Fruit fly (Drosophila melanogaster) whole organism, embryonic: ENCODE data around the gene mag.

Experiments used
- Atf-2 ChIP-seq: fragments of 200-800 bp; sonication (Bioruptor generic); optimal IDR thresholded peaks from 2 replicates; lab custom pipeline; 2016; ENCODE audit warnings: missing biosample characterization, missing genetic modification characterization
- Atf6 ChIP-seq: fragments of 200-800 bp; sonication (Bioruptor generic); IDR thresholded peaks from 2 replicates; pipeline ENCODE4 v1.3.6; 2022; ENCODE audit warnings: missing biosample characterization, missing genetic modification characterization
- B-H1 ChIP-seq: fragments of 200-800 bp; sonication (Bioruptor generic); IDR thresholded peaks from 3 replicates; pipeline ENCODE4 v1.3.6; 2022; ENCODE audit warnings: missing biosample characterization, missing genetic modification characterization
- B-H2 ChIP-seq: fragments of 200-800 bp; sonication (Bioruptor generic); optimal IDR thresholded peaks from 2 replicates; lab custom pipeline; 2018; ENCODE audit warnings: missing biosample characterization, mild to moderate bottlenecking, missing genetic modification characterization
- BtbVII ChIP-seq: fragments of 200-800 bp; sonication (Bioruptor generic); optimal IDR thresholded peaks from 3 replicates; lab custom pipeline; 2017; ENCODE audit warnings: missing biosample characterization, mild to moderate bottlenecking, missing genetic modification characterization
- CG11093 ChIP-seq: fragments of 200-800 bp; sonication (Bioruptor generic); IDR thresholded peaks from 3 replicates; pipeline ENCODE4 v1.3.6; 2022; ENCODE audit warnings: missing biosample characterization, missing genetic modification characterization
- CG11504 ChIP-seq: fragments of 200-800 bp; sonication (Bioruptor generic); optimal IDR thresholded peaks from 3 replicates; lab custom pipeline; 2019; ENCODE audit warnings: missing biosample characterization, mild to moderate bottlenecking, missing genetic modification characterization, moderate library complexity
- CG12659 ChIP-seq: fragments of 200-800 bp; sonication (Bioruptor generic); optimal IDR thresholded peaks from 3 replicates; lab custom pipeline; 2017; ENCODE audit warnings: mild to moderate bottlenecking, missing biosample characterization, missing genetic modification reagents, missing genetic modification characterization
- CG13296 ChIP-seq: fragments of 200-800 bp; sonication (Bioruptor generic); optimal IDR thresholded peaks from 3 replicates; lab custom pipeline; 2018; ENCODE audit warnings: missing biosample characterization, mild to moderate bottlenecking, missing genetic modification characterization
- CG14441 ChIP-seq: fragments of 200-800 bp; sonication (Bioruptor generic); IDR thresholded peaks from 2 replicates; pipeline ENCODE4 v1.3.6; 2022; ENCODE audit warnings: missing biosample characterization, missing genetic modification characterization
- CG17186 ChIP-seq: fragments of 200-800 bp; sonication (Bioruptor generic); optimal IDR thresholded peaks from 3 replicates; lab custom pipeline; 2017; ENCODE audit warnings: missing biosample characterization, missing genetic modification reagents, missing genetic modification characterization
- CG1792 ChIP-seq: fragments of 200-800 bp; sonication (Bioruptor generic); optimal IDR thresholded peaks from 2 replicates; lab custom pipeline; 2016; ENCODE audit warnings: missing biosample characterization, missing genetic modification characterization
- CG2202 ChIP-seq: fragments of 200-800 bp; sonication (Bioruptor generic); optimal IDR thresholded peaks from 2 replicates; lab custom pipeline; 2018; ENCODE audit warnings: missing biosample characterization, mild to moderate bottlenecking, missing genetic modification characterization
- CG31365 ChIP-seq: fragments of 200-800 bp; sonication (Bioruptor generic); optimal IDR thresholded peaks from 2 replicates; lab custom pipeline; 2018; ENCODE audit warnings: missing biosample characterization, mild to moderate bottlenecking, missing genetic modification characterization
- CG3163 ChIP-seq: fragments of 200-800 bp; sonication (Bioruptor generic); optimal IDR thresholded peaks from 3 replicates; lab custom pipeline; 2016; ENCODE audit warnings: missing biosample characterization, missing genetic modification characterization
- CG34224 ChIP-seq: fragments of 200-800 bp; sonication (Bioruptor generic); IDR thresholded peaks from 3 replicates; pipeline ENCODE4 v1.3.6; 2022; ENCODE audit warnings: missing biosample characterization, missing genetic modification characterization; ENCODE audit not compliant: partially characterized antibody
- CG4328 ChIP-seq: fragments of 200-800 bp; sonication (Bioruptor generic); optimal IDR thresholded peaks from 3 replicates; lab custom pipeline; 2017; ENCODE audit warnings: missing biosample characterization, missing genetic modification reagents, missing genetic modification characterization
- CG6272 ChIP-seq: fragments of 200-800 bp; sonication (Bioruptor generic); IDR thresholded peaks from 2 replicates; pipeline ENCODE4 v1.3.6; 2022; ENCODE audit warnings: missing biosample characterization, missing genetic modification characterization
- CG6765 ChIP-seq: fragments of 200-800 bp; sonication (Bioruptor generic); optimal IDR thresholded peaks from 3 replicates; lab custom pipeline; 2017; ENCODE audit warnings: missing biosample characterization, mild to moderate bottlenecking, missing genetic modification characterization
- CG6854 ChIP-seq: fragments of 200-800 bp; sonication (Bioruptor generic); optimal IDR thresholded peaks from 3 replicates; lab custom pipeline; 2017; ENCODE audit warnings: missing biosample characterization, mild to moderate bottlenecking, missing genetic modification characterization
- CG7987 ChIP-seq: fragments of 200-800 bp; sonication (Bioruptor generic); optimal IDR thresholded peaks from 2 replicates; lab custom pipeline; 2018; ENCODE audit warnings: missing biosample characterization, mild to moderate bottlenecking, missing genetic modification characterization, moderate library complexity
- CG8290 ChIP-seq, 3 experiments: fragments of 200-800 bp; sonication (Bioruptor generic); optimal IDR thresholded peaks; 2 replicates each; lab custom pipeline; 2016 to 2019; ENCODE audit warnings: missing biosample characterization in 3 of 3, missing genetic modification characterization in 3 of 3, mild to moderate bottlenecking in 2 of 3, moderate library complexity in 1 of 3
- CG8359 ChIP-seq: fragments of 200-800 bp; sonication (Bioruptor generic); optimal IDR thresholded peaks from 2 replicates; lab custom pipeline; 2017; ENCODE audit warnings: missing biosample characterization, mild to moderate bottlenecking, missing genetic modification characterization, borderline replicate concordance
- CG8924 ChIP-seq: fragments of 200-800 bp; optimal IDR thresholded peaks from 3 replicates; lab custom pipeline; 2019; ENCODE audit warnings: missing biosample characterization, mild to moderate bottlenecking, missing genetic modification characterization, moderate library complexity
- CG9817 ChIP-seq: fragments of 200-800 bp; sonication (Bioruptor generic); optimal IDR thresholded peaks from 2 replicates; lab custom pipeline; 2018; ENCODE audit warnings: missing biosample characterization, mild to moderate bottlenecking, missing genetic modification characterization, moderate library complexity
- CrebB ChIP-seq: fragments of 200-800 bp; sonication (Bioruptor generic); optimal IDR thresholded peaks from 3 replicates; lab custom pipeline; 2018; ENCODE audit warnings: missing biosample characterization, mild to moderate bottlenecking, missing genetic modification characterization
- D19B ChIP-seq: fragments of 200-800 bp; sonication (Bioruptor generic); optimal IDR thresholded peaks from 2 replicates; lab custom pipeline; 2017; ENCODE audit warnings: missing biosample characterization, mild to moderate bottlenecking, missing genetic modification characterization
- Dek ChIP-seq: fragments of 200-800 bp; sonication (Bioruptor generic); optimal IDR thresholded peaks from 3 replicates; lab custom pipeline; 2019; ENCODE audit warnings: missing biosample characterization, mild to moderate bottlenecking, missing genetic modification characterization, moderate library complexity
- E2f1 ChIP-seq: fragments of 200-800 bp; sonication (Bioruptor generic); IDR thresholded peaks from 2 replicates; pipeline ENCODE4 v1.3.6; 2022; ENCODE audit warnings: missing biosample characterization, missing genetic modification characterization
- HmgZ ChIP-seq: fragments of 200-800 bp; sonication (Bioruptor generic); optimal IDR thresholded peaks from 2 replicates; lab custom pipeline; 2018; ENCODE audit warnings: missing biosample characterization, mild to moderate bottlenecking, missing genetic modification characterization
- Meics ChIP-seq: fragments of 200-800 bp; sonication (Bioruptor generic); optimal IDR thresholded peaks from 2 replicates; lab custom pipeline; 2017; ENCODE audit warnings: missing biosample characterization, mild to moderate bottlenecking, missing genetic modification characterization
- Neu2 ChIP-seq: fragments of 200-800 bp; sonication (Bioruptor generic); optimal IDR thresholded peaks from 3 replicates; lab custom pipeline; 2016; ENCODE audit warnings: missing biosample characterization, missing genetic modification characterization, borderline replicate concordance
- Nf-YA ChIP-seq: fragments of 200-800 bp; sonication (Bioruptor generic); IDR thresholded peaks from 2 replicates; pipeline ENCODE4 v1.3.6; 2022; ENCODE audit warnings: missing biosample characterization, missing genetic modification characterization
- PHDP ChIP-seq: fragments of 200-800 bp; sonication (Bioruptor generic); optimal IDR thresholded peaks from 3 replicates; lab custom pipeline; 2018; ENCODE audit warnings: missing biosample characterization, mild to moderate bottlenecking, missing genetic modification characterization, moderate library complexity
- Sin3A ChIP-seq: fragments of >200 bp; optimal IDR thresholded peaks from 2 replicates; lab custom pipeline; 2018
- Sry-β ChIP-seq: fragments of 200-800 bp; sonication (Bioruptor generic); optimal IDR thresholded peaks from 2 replicates; lab custom pipeline; 2018; ENCODE audit warnings: missing biosample characterization, mild to moderate bottlenecking, missing genetic modification characterization, moderate library complexity
- YL-1 ChIP-seq: fragments of 200-800 bp; sonication (Bioruptor generic); optimal IDR thresholded peaks from 3 replicates; lab custom pipeline; 2017; ENCODE audit warnings: missing biosample characterization, mild to moderate bottlenecking, missing genetic modification characterization
- ase ChIP-seq: fragments of 200-800 bp; sonication (Bioruptor generic); IDR thresholded peaks from 3 replicates; pipeline ENCODE4 v1.3.6; 2022; ENCODE audit warnings: missing biosample characterization, missing genetic modification characterization
- cg ChIP-seq: fragments of 200-800 bp; sonication (Bioruptor generic); optimal IDR thresholded peaks from 3 replicates; lab custom pipeline; 2019; ENCODE audit warnings: missing biosample characterization, mild to moderate bottlenecking, missing genetic modification characterization, moderate library complexity
- croc ChIP-seq: fragments of 200-800 bp; sonication (Bioruptor generic); conservative IDR thresholded peaks from 3 replicates; pipeline ENCODE4 v1.3.6; 2022; ENCODE audit warnings: missing biosample characterization, missing genetic modification characterization
- dimm ChIP-seq: fragments of 200-800 bp; sonication (Bioruptor generic); IDR thresholded peaks from 2 replicates; pipeline ENCODE4 v1.3.6; 2022; ENCODE audit warnings: missing biosample characterization, missing genetic modification characterization
- eyg ChIP-seq: fragments of 200-800 bp; sonication (Bioruptor generic); optimal IDR thresholded peaks from 3 replicates; lab custom pipeline; 2016; ENCODE audit warnings: missing biosample characterization, missing genetic modification characterization
- fd3F ChIP-seq: fragments of 200-800 bp; sonication (Bioruptor generic); optimal IDR thresholded peaks from 2 replicates; lab custom pipeline; 2018; ENCODE audit warnings: missing biosample characterization, mild to moderate bottlenecking, missing genetic modification characterization, moderate library complexity
- fru ChIP-seq: fragments of >200 bp; optimal IDR thresholded peaks from 2 replicates; lab custom pipeline; 2017
- nerfin-1 ChIP-seq: fragments of 200-800 bp; sonication (Bioruptor generic); optimal IDR thresholded peaks from 3 replicates; lab custom pipeline; 2019; ENCODE audit warnings: missing biosample characterization, mild to moderate bottlenecking, missing genetic modification characterization, moderate library complexity
- pum ChIP-seq: fragments of 200-800 bp; sonication (Bioruptor generic); optimal IDR thresholded peaks from 2 replicates; lab custom pipeline; 2016; ENCODE audit warnings: missing biosample characterization, missing genetic modification characterization
- schlank ChIP-seq: fragments of 200-800 bp; sonication (Bioruptor generic); optimal IDR thresholded peaks from 2 replicates; lab custom pipeline; 2018; ENCODE audit warnings: missing biosample characterization, mild to moderate bottlenecking, missing genetic modification characterization
- slou ChIP-seq: fragments of 200-800 bp; sonication (Bioruptor generic); optimal IDR thresholded peaks from 3 replicates; lab custom pipeline; 2016; ENCODE audit warnings: missing biosample characterization, missing genetic modification characterization
- sqz ChIP-seq: fragments of 200-800 bp; sonication (Bioruptor generic); optimal IDR thresholded peaks from 3 replicates; lab custom pipeline; 2018; ENCODE audit warnings: missing biosample characterization, mild to moderate bottlenecking, missing genetic modification characterization
- tap ChIP-seq: fragments of 200-800 bp; optimal IDR thresholded peaks from 3 replicates; lab custom pipeline; 2019; ENCODE audit warnings: missing biosample characterization, mild to moderate bottlenecking, missing genetic modification characterization, moderate library complexity
- tup ChIP-seq: fragments of 200-800 bp; sonication (Bioruptor generic); optimal IDR thresholded peaks from 2 replicates; lab custom pipeline; 2016; ENCODE audit warnings: missing biosample characterization, mild to moderate bottlenecking, missing genetic modification characterization, moderate library complexity

The mag gene

DNA sequence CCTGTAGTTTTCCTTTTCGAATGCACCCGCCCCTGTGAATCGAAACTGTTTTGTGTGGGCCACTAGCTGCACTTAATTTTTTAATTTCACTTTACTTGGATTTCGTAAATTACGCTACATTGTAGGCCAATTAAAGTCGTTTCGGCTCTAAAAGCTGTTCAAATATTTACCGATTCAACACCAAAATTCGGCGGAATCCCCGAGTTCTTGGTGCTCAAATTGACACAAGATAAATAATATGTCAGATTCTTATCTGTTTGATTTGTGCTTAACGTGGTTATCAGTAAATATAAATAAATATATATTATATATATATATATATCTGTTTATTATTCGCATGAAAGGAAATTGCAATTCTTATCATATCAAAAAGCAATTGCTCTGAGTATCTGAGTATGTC lies 12.5 kb upstream of the mag start (continued):
- TF ChIP-seq tap (peak; percentile 42), CG7987 (GFP tag; lab: Kevin White, UChicago) (peak; percentile 82), CG6272 (no peak), CG6765 (peak; percentile 69), Meics (GFP tag; lab: Kevin White, UChicago) (peak; percentile 48), CG14441 (GFP tag; lab: Robert Waterston, UW) (no peak), E2f1 (GFP tag; lab: Robert Waterston, UW) (no peak), PHDP (tag; lab: Kevin White, UChicago) (peak; percentile 69), CG3163 (no peak), B-H2 (peak; percentile 30), schlank (tag; lab: Kevin White, UChicago) (peak; percentile 63), tup (GFP tag; lab: Kevin White, UChicago) (no peak), dimm (GFP tag; lab: Robert Waterston, UW) (no peak), fru (lab: Kevin White, UChicago) (no peak), CG12659 (peak; percentile 23), CG11093 (GFP tag; lab: Robert Waterston, UW) (no peak), CG31365 (tag; lab: Kevin White, UChicago) (peak; percentile 36), Neu2 (GFP tag; lab: Kevin White, UChicago) (no peak), CG11504 (peak; percentile 17), HmgZ (no peak), Sin3A (no peak), fd3F (GFP tag; lab: Kevin White, UChicago) (peak; percentile 61), CG4328 (GFP tag; lab: Kevin White, UChicago) (peak; percentile 6), Atf-2 (no peak), Nf-YA (GFP tag; lab: Robert Waterston, UW) (no peak), slou (no peak), BtbVII (GFP tag; lab: Kevin White, UChicago) (peak; percentile 82), eyg (GFP tag; lab: Kevin White, UChicago) (no peak), sqz (GFP tag; lab: Kevin White, UChicago) (no peak), CG8359 (peak; percentile 36), CG8290 (GFP tag; optimal IDR thresholded peaks at IDR 0.05; lab: Kevin White, UChicago) (no peak), CG8290 (tag; optimal IDR thresholded peaks at IDR 0.05; lab: Kevin White, UChicago) (peak in 1 of 2 experiments; percentile 72), Sry-β (peak; percentile 15), croc (GFP tag; lab: Robert Waterston, UW) (no peak), Atf6 (GFP tag; lab: Robert Waterston, UW) (no peak), Dek (tag; lab: Kevin White, UChicago) (peak; percentile 30), B-H1 (no peak), CG6854 (peak; percentile 74), CG2202 (tag; lab: Kevin White, UChicago) (no peak), cg (GFP tag; lab: Kevin White, UChicago) (no peak), CG13296 (peak; percentile 69), nerfin-1 (tag; lab: Kevin White, UChicago) (peak; percentile 21), pum (no peak), YL-1 (GFP tag; lab: Kevin White, UChicago) (no peak), D19B (GFP tag; lab: Kevin White, UChicago) (peak; percentile 9), CrebB (tag; lab: Kevin White, UChicago) (peak; percentile 59), ase (GFP tag; lab: Robert Waterston, UW) (no peak), CG17186 (no peak), CG9817 (tag; lab: Kevin White, UChicago) (peak; percentile 29), CG1792 (no peak), CG8924 (peak; percentile 26), CG34224 (GFP tag; lab: Robert Waterston, UW) (no peak)
